Worm (Caenorhabditis elegans) whole organism, late embryonic: ENCODE results near the gene dod-22.
A peak's percentile ranks its signal among the peaks of the same experiment; 100 is the strongest.

ENCODE experiments used
- C08G9.2 ChIP-seq: sonication (generic microtip); optimal IDR thresholded peaks from 2 replicates; lab custom pipeline; 2016; ENCODE audit warnings: mild to moderate bottlenecking, missing genetic modification characterization, moderate library complexity, missing compliant biosample characterization
- K02D7.2 ChIP-seq: sonication (generic microtip); optimal IDR thresholded peaks from 2 replicates; lab custom pipeline; 2017; ENCODE audit warnings: mild to moderate bottlenecking, missing genetic modification characterization, missing compliant biosample characterization
- T23F11.4 ChIP-seq: fragments of 200-800 bp; sonication (Bioruptor generic); optimal IDR thresholded peaks from 2 replicates; lab custom pipeline; 2018; ENCODE audit warnings: mild to moderate bottlenecking, missing genetic modification characterization, missing compliant biosample characterization
- ahr-1 ChIP-seq: sonication (generic microtip); optimal IDR thresholded peaks from 2 replicates; lab custom pipeline; 2016; ENCODE audit warnings: missing genetic modification characterization, missing compliant biosample characterization
- ama-1 ChIP-seq: fragments of 150-350 bp; optimal IDR thresholded peaks from 2 replicates; lab custom pipeline; 2014
- ceh-14 ChIP-seq: sonication (generic microtip); optimal IDR thresholded peaks from 2 replicates; lab custom pipeline; 2016; ENCODE audit warnings: missing genotype, missing genetic modification characterization, missing compliant biosample characterization
- ceh-19 ChIP-seq: fragments of 200-800 bp; sonication (Bioruptor generic); optimal IDR thresholded peaks from 2 replicates; lab custom pipeline; 2018; ENCODE audit warnings: mild to moderate bottlenecking, missing genetic modification characterization, missing compliant biosample characterization
- ceh-22 ChIP-seq: sonication (generic microtip); optimal IDR thresholded peaks from 2 replicates; lab custom pipeline; 2017; ENCODE audit warnings: missing biosample characterization, missing genetic modification characterization
- ceh-24 ChIP-seq: sonication (generic microtip); optimal IDR thresholded peaks from 2 replicates; lab custom pipeline; 2016; ENCODE audit warnings: mild to moderate bottlenecking, missing genetic modification characterization, missing compliant biosample characterization
- ceh-30 ChIP-seq: fragments of 150-350 bp; optimal IDR thresholded peaks from 2 replicates; lab custom pipeline; 2014; ENCODE audit warnings: missing biosample characterization, missing genetic modification characterization
- ceh-45 ChIP-seq: fragments of 200-800 bp; sonication (Bioruptor generic); IDR thresholded peaks from 2 replicates; pipeline ENCODE4 v1.3.6; 2022; ENCODE audit warnings: missing genetic modification reagents, missing genetic modification characterization, missing compliant biosample characterization
- ceh-9 ChIP-seq: sonication (generic microtip); optimal IDR thresholded peaks from 2 replicates; lab custom pipeline; 2016; ENCODE audit warnings: mild to moderate bottlenecking, missing genetic modification characterization, inconsistent platforms, missing compliant biosample characterization
- che-1 ChIP-seq: sonication (generic microtip); optimal IDR thresholded peaks from 2 replicates; lab custom pipeline; 2016; ENCODE audit warnings: mild to moderate bottlenecking, missing genetic modification characterization, missing compliant biosample characterization
- elt-2 ChIP-seq: sonication (generic microtip); optimal IDR thresholded peaks from 2 replicates; lab custom pipeline; 2016; ENCODE audit warnings: missing genetic modification reagents, missing genetic modification characterization, missing compliant biosample characterization
- ets-4 ChIP-seq: sonication (generic microtip); optimal IDR thresholded peaks from 2 replicates; lab custom pipeline; 2016; ENCODE audit warnings: missing genetic modification characterization, missing compliant biosample characterization
- fax-1 ChIP-seq: sonication (generic microtip); optimal IDR thresholded peaks from 2 replicates; lab custom pipeline; 2016; ENCODE audit warnings: missing genotype, missing genetic modification characterization, missing compliant biosample characterization
- fkh-6 ChIP-seq: sonication (generic microtip); optimal IDR thresholded peaks from 2 replicates; lab custom pipeline; 2016; ENCODE audit warnings: missing genetic modification characterization, missing compliant biosample characterization
- gmeb-2 ChIP-seq: sonication (generic microtip); optimal IDR thresholded peaks from 2 replicates; lab custom pipeline; 2016; ENCODE audit warnings: missing genetic modification characterization, inconsistent platforms, missing compliant biosample characterization
- hlh-13 ChIP-seq: fragments of 200-800 bp; sonication (Bioruptor generic); optimal IDR thresholded peaks from 2 replicates; lab custom pipeline; 2018; ENCODE audit warnings: mild to moderate bottlenecking, missing genetic modification characterization, missing compliant biosample characterization
- lim-6 ChIP-seq: sonication (generic microtip); optimal IDR thresholded peaks from 2 replicates; lab custom pipeline; 2016; ENCODE audit warnings: missing genetic modification characterization, missing compliant biosample characterization
- mec-3 ChIP-seq: sonication (generic microtip); optimal IDR thresholded peaks from 2 replicates; lab custom pipeline; 2016; ENCODE audit warnings: borderline replicate concordance, missing genetic modification characterization, missing compliant biosample characterization
- nfya-1 ChIP-seq: sonication (generic microtip); optimal IDR thresholded peaks from 2 replicates; lab custom pipeline; 2017; ENCODE audit warnings: missing genetic modification characterization, mild to moderate bottlenecking, missing compliant biosample characterization, antibody characterized with exemption, moderate library complexity
- nhr-11 ChIP-seq: fragments of 150-350 bp; optimal IDR thresholded peaks from 2 replicates; lab custom pipeline; 2014; ENCODE audit warnings: missing biosample characterization, missing genetic modification characterization
- nhr-232 ChIP-seq: sonication (generic microtip); optimal IDR thresholded peaks from 2 replicates; lab custom pipeline; 2016; ENCODE audit warnings: missing genetic modification characterization, missing compliant biosample characterization
- pha-2 ChIP-seq: sonication (generic microtip); optimal IDR thresholded peaks from 2 replicates; lab custom pipeline; 2017; ENCODE audit warnings: mild to moderate bottlenecking, missing genetic modification characterization, missing compliant biosample characterization
- pqm-1 ChIP-seq: sonication (generic microtip); optimal IDR thresholded peaks from 2 replicates; lab custom pipeline; 2016; ENCODE audit warnings: missing genetic modification characterization, missing compliant biosample characterization
- ref-2 ChIP-seq: sonication (generic microtip); optimal IDR thresholded peaks from 2 replicates; lab custom pipeline; 2016; ENCODE audit warnings: missing genetic modification characterization, missing compliant biosample characterization
- rnt-1 ChIP-seq: sonication (generic microtip); optimal IDR thresholded peaks from 2 replicates; lab custom pipeline; 2016; ENCODE audit warnings: missing genetic modification characterization, missing compliant biosample characterization
- sdc-2 ChIP-seq: sonication (generic microtip); optimal IDR thresholded peaks from 2 replicates; lab custom pipeline; 2016; ENCODE audit warnings: missing genotype, missing genetic modification characterization, missing compliant biosample characterization
- sox-2 ChIP-seq: fragments of 200-800 bp; sonication (Bioruptor generic); IDR thresholded peaks from 2 replicates; pipeline ENCODE4 v1.3.6; 2022; ENCODE audit warnings: missing genetic modification reagents, missing genetic modification characterization, missing compliant biosample characterization
- sox-4 ChIP-seq: sonication (generic microtip); optimal IDR thresholded peaks from 2 replicates; lab custom pipeline; 2017; ENCODE audit warnings: mild to moderate bottlenecking, missing genetic modification characterization, inconsistent platforms, missing compliant biosample characterization
- syd-9 ChIP-seq: sonication (generic microtip); optimal IDR thresholded peaks from 2 replicates; lab custom pipeline; 2016; ENCODE audit warnings: mild to moderate bottlenecking, missing genetic modification characterization, moderate library complexity, missing compliant biosample characterization
- tbx-2 ChIP-seq: sonication (generic microtip); optimal IDR thresholded peaks from 2 replicates; lab custom pipeline; 2016; ENCODE audit warnings: missing genetic modification characterization, missing compliant biosample characterization
- tbx-7 ChIP-seq: sonication (generic microtip); optimal IDR thresholded peaks from 2 replicates; lab custom pipeline; 2016; ENCODE audit warnings: missing genotype, missing genetic modification characterization, missing compliant biosample characterization
- ttx-3 ChIP-seq: sonication (generic microtip); optimal IDR thresholded peaks from 2 replicates; lab custom pipeline; 2016; ENCODE audit warnings: missing genetic modification reagents, missing genetic modification characterization, missing compliant biosample characterization
- unc-3 ChIP-seq, 2 experiments: fragments of 200-800 bp in 1 of 2; sonication (Bioruptor generic) in 1 of 2; sonication (generic microtip) in 1 of 2; conservative IDR thresholded peaks in 1 of 2; optimal IDR thresholded peaks in 1 of 2; 2 replicates each; pipeline versions ENCODE4 v1.3.6 to Lab custom; 2016 to 2022; ENCODE audit warnings: missing compliant biosample characterization in 2 of 2, missing genetic modification characterization in 2 of 2, missing genetic modification reagents in 1 of 2
- unc-42 ChIP-seq: sonication (generic microtip); optimal IDR thresholded peaks from 2 replicates; lab custom pipeline; 2016; ENCODE audit warnings: missing genotype, missing genetic modification characterization, missing compliant biosample characterization

dod-22 gene

DNA sequence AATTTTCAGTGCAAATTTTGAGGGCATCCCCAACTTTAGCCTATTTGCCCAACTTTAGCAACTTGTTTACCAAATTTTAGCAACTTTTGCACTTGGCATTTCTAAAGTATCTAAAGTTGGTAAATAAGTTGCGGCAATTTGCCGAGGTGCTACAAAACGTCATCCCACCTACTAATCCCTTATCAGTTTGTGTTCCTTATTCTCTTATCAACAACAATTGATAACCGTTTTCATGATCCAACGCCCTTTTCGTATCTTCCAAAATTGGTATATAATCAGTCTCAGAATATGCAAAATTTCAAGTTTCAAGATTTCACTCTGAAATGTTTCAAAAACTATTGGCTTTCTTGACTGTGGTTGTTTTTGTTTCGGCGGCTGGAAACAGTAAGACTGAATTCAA, 8.2 kb downstream of the dod-22 start, which contains the start of gene F55G11.4:
Gene F55G11.4, plus strand, starts transcription at position 289 of the 400 bp plus-strand sequence.
- TF ChIP-seq elt-2 (tag; lab: Kevin White, UChicago) (peak; percentile 64), syd-9 (tag; lab: Kevin White, UChicago) (no peak), ceh-19 (GFP tag; lab: Kevin White, UChicago) (no peak)

ce11 chrIV:12975981-12976380, 10.8 kb downstream of the dod-22 start, which contains the start of gene dod-17:
Gene dod-17, plus strand, starts transcription at chrIV:12976303.
- TF ChIP-seq mec-3 (tag; lab: Kevin White, UChicago) (no peak), tbx-7 (tag; lab: Kevin White, UChicago) (no peak), T23F11.4 (GFP tag; lab: Kevin White, UChicago) (no peak), K02D7.2 (tag; lab: Kevin White, UChicago) (no peak), gmeb-2 (tag; lab: Kevin White, UChicago) (no peak)

ce11 chrIV:12977650-12978049, 12.5 kb downstream of the dod-22 start:
- TF ChIP-seq ahr-1 (tag; lab: Kevin White, UChicago), result no peak
- TF ChIP-seq ceh-30, result no peak
- no peak for TF ChIP-seq ceh-24 (tag; lab: Kevin White, UChicago)
- no peak for TF ChIP-seq che-1 (tag; lab: Kevin White, UChicago)
- no peak for TF ChIP-seq fax-1 (tag; lab: Kevin White, UChicago)
- TF ChIP-seq nhr-11 (tag; lab: Kevin White, UChicago), result no peak
- TF ChIP-seq rnt-1 (tag; lab: Kevin White, UChicago), result no peak
- TF ChIP-seq nhr-232 (tag; lab: Kevin White, UChicago), result no peak
- no peak for TF ChIP-seq gmeb-2 (tag; lab: Kevin White, UChicago)

DNA sequence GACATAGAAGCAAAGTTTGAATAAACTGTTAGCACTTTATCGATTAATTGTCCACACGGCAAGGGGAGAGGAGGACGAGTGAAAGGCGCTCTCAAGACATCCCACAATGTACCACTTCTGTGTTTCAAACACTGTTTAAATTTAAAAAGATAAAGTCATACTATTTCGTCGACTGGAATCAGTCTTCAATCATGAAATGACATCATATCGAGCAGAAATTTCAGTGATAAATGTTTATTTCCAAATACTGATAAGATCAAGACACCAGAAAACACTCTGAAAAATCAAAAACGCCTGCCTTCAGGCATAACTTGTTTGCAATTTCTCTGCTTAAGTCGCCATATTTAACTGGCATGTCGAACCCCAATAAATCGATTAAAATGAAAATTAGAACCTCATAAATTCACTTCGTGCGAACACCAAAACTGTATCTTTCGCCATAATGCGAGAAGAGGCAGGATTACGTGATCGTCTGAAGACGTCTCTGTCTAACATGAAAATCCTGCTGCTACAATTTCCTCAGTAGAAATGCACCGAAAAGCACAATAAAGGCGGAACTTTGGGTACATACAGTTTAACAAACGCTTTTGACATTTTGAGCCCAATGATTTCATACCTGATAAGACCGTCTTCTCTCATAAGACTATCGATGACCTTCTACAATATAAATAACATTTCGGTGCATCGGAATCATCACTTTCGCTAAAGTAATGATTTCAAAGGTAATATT, 13.3 kb downstream of the dod-22 start, which contains the start of gene K10D11.2:
Gene K10D11.2, plus strand, starts transcription at position 680 of the 730 bp plus-strand sequence.
- TF ChIP-seq rnt-1 (tag; lab: Kevin White, UChicago) (no peak), ama-1 (no peak), elt-2 (tag; lab: Kevin White, UChicago) (peak; percentile 61)

DNA sequence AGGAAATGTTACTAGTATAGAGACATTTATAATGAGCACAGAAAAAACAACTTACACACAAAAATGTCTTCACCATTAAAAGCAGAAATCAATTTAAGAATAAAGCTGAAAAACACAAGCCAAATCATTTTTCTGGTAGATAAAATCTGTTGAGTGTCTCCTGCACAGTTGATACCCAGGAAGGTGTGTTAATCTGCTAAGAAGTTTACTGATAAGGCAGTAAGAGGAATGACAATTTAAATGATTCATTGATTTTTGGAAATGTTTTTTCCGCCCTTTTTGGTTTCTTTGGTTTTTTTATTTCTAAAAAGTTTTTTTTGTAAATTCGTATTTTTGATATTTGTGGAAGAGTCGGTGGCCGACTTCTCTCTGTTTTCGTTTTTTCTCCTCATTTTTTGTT, 20.8 kb downstream of the dod-22 start, which contains the start of gene K10D11.3:
Gene K10D11.3, minus strand, starts transcription at position 174 of the 400 bp plus-strand sequence.
- TF ChIP-seq elt-2 (tag; lab: Kevin White, UChicago), result peak; percentile 7
- no peak for TF ChIP-seq lim-6 (tag; lab: Kevin White, UChicago)
- TF ChIP-seq ceh-45 (GFP tag; lab: Robert Waterston, UW), result no peak
- TF ChIP-seq unc-42 (tag; lab: Kevin White, UChicago), result no peak

ce11 chrIV:12989355-12989754, 24.2 kb downstream of the dod-22 start, which contains the start of gene K10D11.6:
Gene K10D11.6, minus strand, starts transcription at chrIV:12989455.
- TF ChIP-seq unc-3 (GFP tag; conservative IDR thresholded peaks at IDR 0.05; lab: Robert Waterston, UW) (no peak), unc-3 (tag; optimal IDR thresholded peaks at IDR 0.05; lab: Kevin White, UChicago) (no peak), sdc-2 (tag; lab: Kevin White, UChicago) (no peak), rnt-1 (tag; lab: Kevin White, UChicago) (no peak), lim-6 (tag; lab: Kevin White, UChicago) (no peak), ttx-3 (tag; lab: Kevin White, UChicago) (no peak), ceh-24 (tag; lab: Kevin White, UChicago) (no peak), ahr-1 (tag; lab: Kevin White, UChicago) (no peak), nhr-232 (tag; lab: Kevin White, UChicago) (no peak), unc-42 (tag; lab: Kevin White, UChicago) (no peak), che-1 (tag; lab: Kevin White, UChicago) (no peak)

ce11 chrIV:12990638-12991037, 25.5 kb downstream of the dod-22 start:
- TF ChIP-seq sox-2, result no peak
- no peak for TF ChIP-seq sox-4
- TF ChIP-seq hlh-13 (GFP tag; lab: Kevin White, UChicago), result no peak
- no peak for TF ChIP-seq ets-4 (tag; lab: Kevin White, UChicago)
- TF ChIP-seq C08G9.2, result no peak
- TF ChIP-seq ceh-9, result no peak
- TF ChIP-seq nfya-1 (tag; lab: Kevin White, UChicago), result no peak
- no peak for TF ChIP-seq pqm-1
- no peak for TF ChIP-seq ceh-30
- TF ChIP-seq pha-2 (tag; lab: Kevin White, UChicago), result no peak
- no peak for TF ChIP-seq ceh-22
- no peak for TF ChIP-seq ceh-14 (tag; lab: Kevin White, UChicago)
- no peak for TF ChIP-seq K02D7.2 (tag; lab: Kevin White, UChicago)
- no peak for TF ChIP-seq tbx-2 (tag; lab: Kevin White, UChicago)
- no peak for TF ChIP-seq fkh-6 (tag; lab: Kevin White, UChicago)
- TF ChIP-seq ref-2 (tag; lab: Kevin White, UChicago), result no peak
